Fruit fly (Drosophila melanogaster): ENCODE results near the gene tos.

The tos gene

DNA sequence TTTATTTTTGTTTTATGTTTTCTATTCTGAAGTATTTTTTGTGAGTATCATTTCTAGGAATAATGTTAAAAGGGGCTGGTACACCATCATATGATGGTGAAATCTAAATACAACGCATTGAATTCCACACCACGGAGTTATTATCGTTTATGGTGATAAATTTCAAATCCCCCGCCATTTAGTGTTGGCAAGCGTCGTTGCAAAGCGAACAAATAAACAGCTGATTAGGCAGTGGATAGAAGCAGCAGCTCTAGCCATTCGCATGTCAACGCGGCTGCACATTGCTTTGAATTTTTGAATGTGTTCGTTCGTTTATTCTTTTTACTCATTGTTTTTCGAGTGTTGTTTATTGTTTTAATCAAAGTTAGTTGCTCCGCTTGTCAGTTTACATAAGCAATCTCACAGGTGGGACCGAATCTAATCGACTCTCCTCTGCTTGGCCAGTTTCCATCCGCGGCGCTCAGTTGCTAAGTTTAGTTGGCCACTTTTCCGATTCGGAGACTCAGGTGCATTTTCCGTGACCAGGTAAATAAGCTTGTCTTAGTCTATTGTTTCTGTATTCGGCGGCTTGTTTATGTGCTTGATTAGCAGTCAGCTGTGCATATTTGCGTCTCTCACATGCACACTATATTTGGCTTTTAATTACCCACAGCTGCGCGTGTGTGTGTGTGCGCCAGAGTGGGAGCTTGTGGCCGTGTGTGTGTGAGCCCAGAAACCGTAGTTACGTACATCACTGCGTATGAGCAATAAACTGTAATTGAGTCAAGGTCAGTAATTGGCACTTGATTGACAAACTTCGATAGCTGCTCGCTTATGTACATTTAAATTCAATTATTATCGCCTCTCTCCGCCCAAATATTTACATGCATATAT, 4.7 kb downstream of the tos start, which contains the start of the genes Mst36Fa and CG31751 (continued):
- TF ChIP-seq CG1792 (GFP tag; optimal IDR thresholded peaks at IDR 0.05): peak; percentile 82
- TF ChIP-seq Scr (GFP tag; IDR thresholded peaks at IDR 0.05; ENCODE audit: partially characterized antibody): no peak
- no peak for TF ChIP-seq klu (GFP tag; IDR thresholded peaks at IDR 0.05)
- TF ChIP-seq pnt (GFP tag; optimal IDR thresholded peaks at IDR 0.05): peak; percentile 55
- TF ChIP-seq trh (GFP tag; optimal IDR thresholded peaks at IDR 0.05): peak; percentile 37
- TF ChIP-seq Bdp1 (GFP tag; optimal IDR thresholded peaks at IDR 0.05): peak; percentile 76
- TF ChIP-seq Hsf (GFP tag; optimal IDR thresholded peaks at IDR 0.05): peak; percentile 64
- TF ChIP-seq Abd-B (GFP tag; optimal IDR thresholded peaks at IDR 0.05): peak; percentile 26
- peak; percentile 80 for TF ChIP-seq CG5180 (GFP tag; optimal IDR thresholded peaks at IDR 0.05)
- peak; percentile 33; the same call in 1 of the 3 replicates for TF ChIP-seq CG14050 (GFP tag; IDR thresholded peaks at IDR 0.05)
- TF ChIP-seq Hr51 (GFP tag; optimal IDR thresholded peaks at IDR 0.05): peak; percentile 43 to 75
- no peak for TF ChIP-seq usp (GFP tag; optimal IDR thresholded peaks at IDR 0.05)
- no peak for TF ChIP-seq gsb-n (tag; optimal IDR thresholded peaks at IDR 0.05)
- peak; percentile 73 for TF ChIP-seq Nf-YA (GFP tag; IDR thresholded peaks at IDR 0.05)
- 0 out of 2 replicates have a peak, but pooled peaks have one; percentile 42 for TF ChIP-seq E2f1 (GFP tag; IDR thresholded peaks at IDR 0.05)
- peak; percentile 62 for TF ChIP-seq CG2202 (tag; optimal IDR thresholded peaks at IDR 0.05)
- no peak for TF ChIP-seq Doc3 (GFP tag; IDR thresholded peaks at IDR 0.05; ENCODE audit: partially characterized antibody)
- TF ChIP-seq CG11504 (tag; optimal IDR thresholded peaks at IDR 0.05): peak; percentile 67
- TF ChIP-seq salm (tag; optimal IDR thresholded peaks at IDR 0.05): peak; percentile 73
- peak; percentile 31 for TF ChIP-seq CG17829 (tag; optimal IDR thresholded peaks at IDR 0.05)
- TF ChIP-seq D19B (GFP tag; optimal IDR thresholded peaks at IDR 0.05): peak; percentile 29
- peak; percentile 67; the same call in 1 of the 2 replicates for TF ChIP-seq rib (GFP tag; IDR thresholded peaks at IDR 0.05)
- TF ChIP-seq CG10209 (GFP tag; optimal IDR thresholded peaks at IDR 0.05): peak; percentile 88
- peak; percentile 44; the same call in 1 of the 3 replicates for TF ChIP-seq gce (GFP tag; IDR thresholded peaks at IDR 0.05)
- peak; percentile 81 for TF ChIP-seq CG11398 (GFP tag; optimal IDR thresholded peaks at IDR 0.05)
- peak; percentile 28 for TF ChIP-seq CG12744 (GFP tag; optimal IDR thresholded peaks at IDR 0.05)
- peak; percentile 53 for TF ChIP-seq CG4424 (GFP tag; optimal IDR thresholded peaks at IDR 0.05)
- TF ChIP-seq zfh1 (GFP tag; IDR thresholded peaks at IDR 0.05): peak; percentile 55; the same call in 1 of the 3 replicates
- peak; percentile 71 for TF ChIP-seq scrt (GFP tag; optimal IDR thresholded peaks at IDR 0.05)
- no peak for TF ChIP-seq CG8765 (GFP tag; IDR thresholded peaks at IDR 0.05)
- TF ChIP-seq CG17361 (GFP tag; IDR thresholded peaks at IDR 0.05): no peak; the same call in 2 of the 3 replicates
- TF ChIP-seq Awh (GFP tag; IDR thresholded peaks at IDR 0.05): peak; percentile 88
- TF ChIP-seq CG4404 (GFP tag; IDR thresholded peaks at IDR 0.05): no peak
- TF ChIP-seq CG13287 (GFP tag; IDR thresholded peaks at IDR 0.05; ENCODE audit: partially characterized antibody): peak; percentile 22; the same call in 1 of the 2 replicates
- TF ChIP-seq ken (GFP tag; IDR thresholded peaks at IDR 0.05): peak; percentile 4; the same call in 1 of the 3 replicates
- TF ChIP-seq Dll (GFP tag; IDR thresholded peaks at IDR 0.05; ENCODE audit: partially characterized antibody): peak; percentile 45; the same call in 1 of the 4 replicates
- TF ChIP-seq CG1233 (GFP tag; optimal IDR thresholded peaks at IDR 0.05): peak; percentile 87
- 0 out of 3 replicates have a peak, but pooled peaks have one; percentile 39 for TF ChIP-seq knrl (GFP tag; IDR thresholded peaks at IDR 0.05; ENCODE audit: partially characterized antibody)
- no peak for TF ChIP-seq gt (GFP tag; IDR thresholded peaks at IDR 0.05)
- TF ChIP-seq CG8290 (GFP tag; optimal IDR thresholded peaks at IDR 0.05): peak; percentile 45
- TF ChIP-seq CG8290 (tag; optimal IDR thresholded peaks at IDR 0.05): peak in 1 of 2 experiments; percentile 97
- peak; percentile 74 for TF ChIP-seq gsb (GFP tag; IDR thresholded peaks at IDR 0.05)
- TF ChIP-seq CG7839 (tag; optimal IDR thresholded peaks at IDR 0.05): peak; percentile 45
- no peak for TF ChIP-seq Gug (GFP tag; IDR thresholded peaks at IDR 0.05)
- TF ChIP-seq CG7786 (GFP tag; optimal IDR thresholded peaks at IDR 0.05): peak; percentile 76
- TF ChIP-seq CG30431 (GFP tag; optimal IDR thresholded peaks at IDR 0.05): no peak
- peak; percentile 71 for TF ChIP-seq sima (GFP tag; optimal IDR thresholded peaks at IDR 0.05)
- no peak for TF ChIP-seq ttk (GFP tag; IDR thresholded peaks at IDR 0.05)
- TF ChIP-seq HLH54F (GFP tag; optimal IDR thresholded peaks at IDR 0.05): peak; percentile 47

Data from whole organism, embryonic.